Worm (Caenorhabditis elegans) whole organism, L3 larva: Measurements from ENCODE around the gene clec-186.

Experiments
- ama-1 ChIP-seq: fragments of 150-350 bp; optimal IDR thresholded peaks from 2 replicates; lab custom pipeline; 2018
- ceh-16 ChIP-seq: sonication (generic microtip); optimal IDR thresholded peaks from 2 replicates; lab custom pipeline; 2017; ENCODE audit warnings: missing biosample characterization, missing genetic modification characterization
- daf-12 ChIP-seq: fragments of 150-350 bp; optimal IDR thresholded peaks from 2 replicates; lab custom pipeline; 2014; ENCODE audit warnings: missing biosample characterization, missing genetic modification reagents, missing genetic modification characterization
- egl-27 ChIP-seq: sonication (generic microtip); optimal IDR thresholded peaks from 4 replicates; lab custom pipeline; 2017; ENCODE audit warnings: missing biosample characterization, missing genetic modification reagents, missing genetic modification characterization
- elt-2 ChIP-seq: sonication (generic microtip); optimal IDR thresholded peaks from 2 replicates; lab custom pipeline; 2016; ENCODE audit warnings: missing genetic modification reagents, mild to moderate bottlenecking, missing genetic modification characterization, missing compliant biosample characterization
- elt-3 ChIP-seq, 3 experiments: fragments of 150-350 bp in 1 of 3; sonication (generic microtip) in 2 of 3; optimal IDR thresholded peaks; 2 replicates in 2 of 3; 4 replicates in 1 of 3; lab custom pipeline; 2014 to 2017; ENCODE audit warnings: missing biosample characterization in 3 of 3, missing genetic modification characterization in 3 of 3
- hmg-11 ChIP-seq: sonication (generic microtip); optimal IDR thresholded peaks from 2 replicates; lab custom pipeline; 2016; ENCODE audit warnings: missing genetic modification characterization, missing compliant biosample characterization
- lsy-12 ChIP-seq: sonication (generic microtip); optimal IDR thresholded peaks from 2 replicates; lab custom pipeline; 2016; ENCODE audit warnings: mild to moderate bottlenecking, missing genetic modification characterization, missing compliant biosample characterization
- mdl-1 ChIP-seq: fragments of 150-350 bp; optimal IDR thresholded peaks from 2 replicates; lab custom pipeline; 2014; ENCODE audit warnings: missing biosample characterization, missing genetic modification characterization
- nhr-28 ChIP-seq: fragments of 150-350 bp; optimal IDR thresholded peaks from 2 replicates; lab custom pipeline; 2014; ENCODE audit warnings: missing biosample characterization, missing genetic modification characterization
- nhr-67 ChIP-seq: fragments of 150-350 bp; optimal IDR thresholded peaks from 2 replicates; lab custom pipeline; 2014; ENCODE audit warnings: missing biosample characterization, missing genetic modification characterization
- unc-39 ChIP-seq: sonication (generic microtip); optimal IDR thresholded peaks from 4 replicates; lab custom pipeline; 2017; ENCODE audit warnings: missing biosample characterization, missing genetic modification characterization
- zag-1 ChIP-seq: fragments of 150-350 bp; optimal IDR thresholded peaks from 2 replicates; lab custom pipeline; 2014; ENCODE audit warnings: missing biosample characterization, missing genetic modification characterization

DNA sequence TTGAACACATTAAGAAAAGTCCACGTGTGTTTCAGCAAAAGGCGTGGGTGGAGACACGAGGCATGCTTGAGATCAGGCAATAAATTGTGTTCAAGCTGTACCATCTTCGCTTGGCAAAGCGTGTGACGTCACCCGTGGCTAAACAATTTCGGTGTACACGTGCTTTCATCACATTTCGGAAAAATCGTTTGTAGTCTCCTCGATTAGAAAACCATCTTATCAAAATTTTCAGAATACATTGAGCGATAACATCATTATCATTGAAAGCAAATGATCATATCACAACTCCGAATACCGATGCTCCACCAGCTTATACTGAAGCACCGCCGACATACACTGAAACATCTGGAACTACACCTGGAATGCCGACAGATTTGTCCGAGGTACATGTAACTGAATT lies 35.7 kb downstream of the clec-186 start:
- TF ChIP-seq elt-2 (tag; lab: Kevin White, UChicago) (peak; percentile 86), hmg-11 (tag; lab: Kevin White, UChicago) (no peak), unc-39 (tag; lab: Kevin White, UChicago) (no peak), nhr-67 (tag; lab: Kevin White, UChicago) (no peak), elt-3 (tag; optimal IDR thresholded peaks at IDR 0.05; lab: Kevin White, UChicago) (no peak), lsy-12 (no peak), daf-12 (tag; lab: Kevin White, UChicago) (no peak), zag-1 (tag; lab: Kevin White, UChicago) (no peak), ama-1 (lab: Kevin White, UChicago) (no peak), mdl-1 (tag; lab: Kevin White, UChicago) (no peak), ceh-16 (no peak), nhr-28 (tag; lab: Kevin White, UChicago) (no peak), egl-27 (tag; lab: Kevin White, UChicago) (no peak)
